Fruit fly (Drosophila melanogaster) whole organism, embryonic: Measurements from ENCODE around the gene dmrt11E.

ENCODE experiments used
- Abd-B ChIP-seq: fragments of 200-800 bp; sonication (Bioruptor generic); optimal IDR thresholded peaks from 2 replicates; lab custom pipeline; 2018; ENCODE audit warnings: missing biosample characterization, mild to moderate bottlenecking, missing genetic modification characterization, moderate library complexity
- Ada2b ChIP-seq: fragments of 200-800 bp; sonication (Bioruptor generic); IDR thresholded peaks from 2 replicates; pipeline ENCODE4 v1.3.6; 2022; ENCODE audit warnings: missing biosample characterization, missing genetic modification characterization
- Atf3 ChIP-seq: fragments of 200-800 bp; sonication (Bioruptor generic); optimal IDR thresholded peaks from 3 replicates; lab custom pipeline; 2016; ENCODE audit warnings: missing biosample characterization, missing genetic modification characterization
- Atf6 ChIP-seq: fragments of 200-800 bp; sonication (Bioruptor generic); IDR thresholded peaks from 2 replicates; pipeline ENCODE4 v1.3.6; 2022; ENCODE audit warnings: missing biosample characterization, missing genetic modification characterization
- CG11093 ChIP-seq: fragments of 200-800 bp; sonication (Bioruptor generic); IDR thresholded peaks from 3 replicates; pipeline ENCODE4 v1.3.6; 2022; ENCODE audit warnings: missing biosample characterization, missing genetic modification characterization
- CG12236 ChIP-seq: fragments of 200-800 bp; sonication (Bioruptor generic); optimal IDR thresholded peaks from 2 replicates; lab custom pipeline; 2016; ENCODE audit warnings: missing biosample characterization, missing genetic modification characterization
- CG13775 ChIP-seq: fragments of 200-800 bp; sonication (Bioruptor generic); optimal IDR thresholded peaks from 3 replicates; lab custom pipeline; 2017; ENCODE audit warnings: missing biosample characterization, mild to moderate bottlenecking, missing genetic modification characterization
- CG14667 ChIP-seq: fragments of 200-800 bp; sonication (Bioruptor generic); IDR thresholded peaks from 2 replicates; pipeline ENCODE4 v1.3.6; 2022; ENCODE audit warnings: missing biosample characterization, missing genetic modification characterization
- CG15073 ChIP-seq: fragments of 200-800 bp; sonication (Bioruptor generic); optimal IDR thresholded peaks from 2 replicates; lab custom pipeline; 2016; ENCODE audit warnings: missing biosample characterization, missing genetic modification characterization
- CG17912 ChIP-seq: fragments of 200-800 bp; sonication (Bioruptor generic); optimal IDR thresholded peaks from 2 replicates; lab custom pipeline; 2018; ENCODE audit warnings: missing biosample characterization, mild to moderate bottlenecking, missing genetic modification characterization
- CG32767 ChIP-seq: fragments of 200-800 bp; sonication (Bioruptor generic); IDR thresholded peaks from 2 replicates; pipeline ENCODE4 v1.3.6; 2022; ENCODE audit warnings: missing biosample characterization, missing genetic modification characterization
- CG4282 ChIP-seq: fragments of 200-800 bp; sonication (Bioruptor generic); optimal IDR thresholded peaks from 2 replicates; lab custom pipeline; 2016; ENCODE audit warnings: missing biosample characterization, missing genetic modification characterization
- CG5953 ChIP-seq: fragments of 200-800 bp; sonication (Bioruptor generic); IDR thresholded peaks from 2 replicates; pipeline ENCODE4 v1.3.6; 2022; ENCODE audit warnings: missing biosample characterization, missing genetic modification characterization
- CG6175 ChIP-seq: fragments of 200-800 bp; sonication (Bioruptor generic); IDR thresholded peaks from 3 replicates; pipeline ENCODE4 v1.3.6; 2022; ENCODE audit warnings: missing biosample characterization, missing genetic modification characterization
- CG6254 ChIP-seq: fragments of 200-800 bp; sonication (Bioruptor generic); optimal IDR thresholded peaks from 3 replicates; lab custom pipeline; 2017; ENCODE audit warnings: mild to moderate bottlenecking, missing biosample characterization, missing genetic modification reagents, missing genetic modification characterization
- CG6765 ChIP-seq: fragments of 200-800 bp; sonication (Bioruptor generic); optimal IDR thresholded peaks from 3 replicates; lab custom pipeline; 2017; ENCODE audit warnings: missing biosample characterization, mild to moderate bottlenecking, missing genetic modification characterization
- CG6854 ChIP-seq: fragments of 200-800 bp; sonication (Bioruptor generic); optimal IDR thresholded peaks from 3 replicates; lab custom pipeline; 2017; ENCODE audit warnings: missing biosample characterization, mild to moderate bottlenecking, missing genetic modification characterization
- CG8290 ChIP-seq, 3 experiments: fragments of 200-800 bp; sonication (Bioruptor generic); optimal IDR thresholded peaks; 2 replicates each; lab custom pipeline; 2016 to 2019; ENCODE audit warnings: missing biosample characterization in 3 of 3, missing genetic modification characterization in 3 of 3, mild to moderate bottlenecking in 2 of 3, moderate library complexity in 1 of 3
- CTCF ChIP-seq: fragments of 200-800 bp; sonication (Bioruptor generic); optimal IDR thresholded peaks from 2 replicates; lab custom pipeline; 2017; ENCODE audit warnings: missing biosample characterization, mild to moderate bottlenecking, missing genetic modification characterization, moderate library complexity
- D19A ChIP-seq: fragments of 200-800 bp; optimal IDR thresholded peaks from 3 replicates; lab custom pipeline; 2019; ENCODE audit warnings: missing biosample characterization, mild to moderate bottlenecking, missing genetic modification characterization, moderate library complexity
- Dbx ChIP-seq: fragments of 200-800 bp; sonication (Bioruptor generic); IDR thresholded peaks from 3 replicates; pipeline ENCODE4 v1.3.6; 2022; ENCODE audit warnings: missing biosample characterization, missing genetic modification characterization
- Deaf1 ChIP-seq: fragments of 200-800 bp; optimal IDR thresholded peaks from 3 replicates; lab custom pipeline; 2019; ENCODE audit warnings: missing biosample characterization, mild to moderate bottlenecking, missing genetic modification characterization, moderate library complexity
- Elba2 ChIP-seq: fragments of 200-800 bp; sonication (Bioruptor generic); optimal IDR thresholded peaks from 3 replicates; lab custom pipeline; 2016; ENCODE audit warnings: missing biosample characterization, missing genetic modification characterization
- Gsc ChIP-seq: fragments of 200-800 bp; sonication (Bioruptor generic); IDR thresholded peaks from 2 replicates; pipeline ENCODE4 v1.3.6; 2022; ENCODE audit warnings: missing biosample characterization, missing genetic modification characterization
- HLH54F ChIP-seq: fragments of 200-800 bp; sonication (Bioruptor generic); optimal IDR thresholded peaks from 3 replicates; lab custom pipeline; 2016; ENCODE audit warnings: missing biosample characterization, missing genetic modification characterization
- Meics ChIP-seq: fragments of 200-800 bp; sonication (Bioruptor generic); optimal IDR thresholded peaks from 2 replicates; lab custom pipeline; 2017; ENCODE audit warnings: missing biosample characterization, mild to moderate bottlenecking, missing genetic modification characterization
- Mes4 ChIP-seq: fragments of 200-800 bp; sonication (Bioruptor generic); optimal IDR thresholded peaks from 2 replicates; lab custom pipeline; 2016; ENCODE audit warnings: missing biosample characterization, missing genetic modification characterization
- NC2β ChIP-seq: fragments of 200-800 bp; sonication (Bioruptor generic); optimal IDR thresholded peaks from 2 replicates; lab custom pipeline; 2016; ENCODE audit warnings: missing biosample characterization, missing genetic modification characterization
- NK7.1 ChIP-seq: fragments of 200-800 bp; sonication (Bioruptor generic); optimal IDR thresholded peaks from 3 replicates; lab custom pipeline; 2016; ENCODE audit warnings: missing biosample characterization, missing genetic modification characterization
- TFAM ChIP-seq: fragments of 200-800 bp; sonication (Bioruptor generic); optimal IDR thresholded peaks from 2 replicates; lab custom pipeline; 2017; ENCODE audit warnings: missing biosample characterization, missing genetic modification characterization, inconsistent platforms
- Taf1 ChIP-seq: fragments of 200-800 bp; sonication (Bioruptor generic); IDR thresholded peaks from 2 replicates; pipeline ENCODE4 v1.3.6; 2022; ENCODE audit warnings: missing biosample characterization, missing genetic modification characterization
- Trl ChIP-seq, 3 experiments: fragments of >200 bp in 2 of 3; fragments of 200-800 bp in 1 of 3; sonication (Bioruptor generic) in 1 of 3; optimal IDR thresholded peaks; 2 replicates in 1 of 3; 3 replicates in 2 of 3; lab custom pipeline; 2016 to 2017; ENCODE audit warnings: missing biosample characterization in 1 of 3, missing genetic modification characterization in 1 of 3
- amos ChIP-seq: fragments of 200-800 bp; sonication (Bioruptor generic); IDR thresholded peaks from 2 replicates; pipeline ENCODE4 v1.3.6; 2022; ENCODE audit warnings: missing biosample characterization, missing genetic modification characterization; ENCODE audit not compliant: partially characterized antibody
- chm ChIP-seq: fragments of 200-800 bp; sonication (Bioruptor generic); IDR thresholded peaks from 2 replicates; pipeline ENCODE4 v1.3.6; 2022; ENCODE audit warnings: missing biosample characterization, missing genetic modification characterization
- chn ChIP-seq: fragments of 200-800 bp; sonication (Bioruptor generic); optimal IDR thresholded peaks from 2 replicates; lab custom pipeline; 2016; ENCODE audit warnings: missing biosample characterization, missing genetic modification characterization
- ci ChIP-seq: fragments of 200-800 bp; sonication (Bioruptor generic); IDR thresholded peaks from 3 replicates; pipeline ENCODE4 v1.3.6; 2022; ENCODE audit warnings: missing biosample characterization, missing genetic modification characterization
- danr ChIP-seq: fragments of 200-800 bp; sonication (Bioruptor generic); IDR thresholded peaks from 2 replicates; pipeline ENCODE4 v1.3.6; 2022; ENCODE audit warnings: missing biosample characterization, missing genetic modification characterization
- fd3F ChIP-seq: fragments of 200-800 bp; sonication (Bioruptor generic); optimal IDR thresholded peaks from 2 replicates; lab custom pipeline; 2018; ENCODE audit warnings: missing biosample characterization, mild to moderate bottlenecking, missing genetic modification characterization, moderate library complexity
- fd96Cb ChIP-seq: fragments of 200-800 bp; sonication (Bioruptor generic); optimal IDR thresholded peaks from 2 replicates; lab custom pipeline; 2018; ENCODE audit warnings: missing biosample characterization, mild to moderate bottlenecking, missing genetic modification characterization, moderate library complexity
- ftz-f1 ChIP-seq: fragments of 200-800 bp; sonication (Bioruptor generic); optimal IDR thresholded peaks from 2 replicates; lab custom pipeline; 2016; ENCODE audit warnings: missing biosample characterization, missing genetic modification characterization
- gsb ChIP-seq: fragments of 200-800 bp; sonication (Bioruptor generic); IDR thresholded peaks from 2 replicates; pipeline ENCODE4 v1.3.6; 2022; ENCODE audit warnings: missing biosample characterization, missing genetic modification characterization
- mirr ChIP-seq: fragments of 200-800 bp; sonication (Bioruptor generic); optimal IDR thresholded peaks from 3 replicates; lab custom pipeline; 2018; ENCODE audit warnings: missing biosample characterization, mild to moderate bottlenecking, missing genetic modification characterization
- nom ChIP-seq: fragments of 200-800 bp; sonication (Bioruptor generic); optimal IDR thresholded peaks from 2 replicates; lab custom pipeline; 2017; ENCODE audit warnings: missing biosample characterization, missing genetic modification characterization, mild to moderate bottlenecking, moderate library complexity, missing genetic modification reagents
- sens-2 ChIP-seq: fragments of 200-800 bp; sonication (Bioruptor generic); IDR thresholded peaks from 2 replicates; pipeline ENCODE4 v1.3.6; 2022; ENCODE audit warnings: missing biosample characterization, missing genetic modification characterization
- seq ChIP-seq: fragments of 200-800 bp; sonication (Bioruptor generic); IDR thresholded peaks from 2 replicates; pipeline ENCODE4 v1.3.6; 2022; ENCODE audit warnings: missing biosample characterization, missing genetic modification characterization
- stwl ChIP-seq: fragments of 200-800 bp; sonication (Bioruptor generic); optimal IDR thresholded peaks from 3 replicates; lab custom pipeline; 2018; ENCODE audit warnings: missing biosample characterization, mild to moderate bottlenecking, missing genetic modification characterization, moderate library complexity
- twi ChIP-seq: fragments of 200-800 bp; optimal IDR thresholded peaks from 2 replicates; lab custom pipeline; 2019; ENCODE audit warnings: missing biosample characterization, mild to moderate bottlenecking, missing genetic modification characterization, moderate library complexity
- tx ChIP-seq: fragments of 200-800 bp; sonication (Bioruptor generic); optimal IDR thresholded peaks from 2 replicates; lab custom pipeline; 2016; ENCODE audit warnings: missing biosample characterization, missing genetic modification characterization
- unpg ChIP-seq: fragments of 200-800 bp; sonication (Bioruptor generic); optimal IDR thresholded peaks from 3 replicates; lab custom pipeline; 2018; ENCODE audit warnings: missing biosample characterization, mild to moderate bottlenecking, missing genetic modification characterization, moderate library complexity
- vnd ChIP-seq: fragments of 200-800 bp; sonication (Bioruptor generic); IDR thresholded peaks from 3 replicates; pipeline ENCODE4 v1.3.6; 2022; ENCODE audit warnings: missing biosample characterization, missing genetic modification characterization; ENCODE audit not compliant: partially characterized antibody
- vvl ChIP-seq: fragments of 200-800 bp; sonication (Bioruptor generic); IDR thresholded peaks from 2 replicates; pipeline ENCODE4 v1.3.6; 2022; ENCODE audit warnings: missing biosample characterization, missing genetic modification characterization
- zfh1 ChIP-seq: fragments of 200-800 bp; sonication (Bioruptor generic); IDR thresholded peaks from 3 replicates; pipeline ENCODE4 v1.3.6; 2022; ENCODE audit warnings: missing biosample characterization, missing genetic modification characterization

dmrt11E gene

DNA sequence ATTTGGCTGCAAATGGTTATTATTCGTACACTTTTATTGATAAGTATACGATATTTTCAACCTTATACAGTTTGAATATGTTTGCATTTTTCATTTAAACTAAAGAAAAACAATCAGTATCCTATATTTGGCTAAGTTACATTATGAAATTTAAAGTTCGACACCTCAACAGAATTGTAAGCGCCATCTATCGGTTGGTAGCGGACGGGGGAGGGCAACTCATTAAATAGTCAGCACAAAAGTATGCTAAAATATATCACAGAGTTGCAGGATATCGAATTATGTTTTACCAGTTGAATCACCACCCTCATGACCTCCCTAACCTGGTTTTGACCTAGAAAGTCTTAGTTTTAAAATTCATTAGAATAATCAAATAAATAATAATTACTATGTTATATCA, 33.3 kb downstream of the dmrt11E start (continued):
- TF ChIP-seq Ada2b (GFP tag; lab: Robert Waterston, UW) (no peak), NC2β (GFP tag; lab: Kevin White, UChicago) (no peak), nom (GFP tag; lab: Kevin White, UChicago) (no peak), CG17912 (GFP tag; lab: Kevin White, UChicago) (no peak), stwl (tag; lab: Kevin White, UChicago) (no peak), CG6854 (GFP tag; lab: Kevin White, UChicago) (no peak), CG6254 (no peak), unpg (GFP tag; lab: Kevin White, UChicago) (no peak), Taf1 (GFP tag; lab: Robert Waterston, UW) (no peak), Atf3 (GFP tag; lab: Kevin White, UChicago) (no peak), gsb (GFP tag; lab: Robert Waterston, UW) (no peak), sens-2 (GFP tag; lab: Robert Waterston, UW) (no peak), fd3F (GFP tag; lab: Kevin White, UChicago) (no peak), CG13775 (GFP tag; lab: Kevin White, UChicago) (no peak), tx (no peak), NK7.1 (GFP tag; lab: Kevin White, UChicago) (peak; percentile 18), vnd (GFP tag; lab: Robert Waterston, UW) (no peak), Atf6 (GFP tag; lab: Robert Waterston, UW) (no peak), HLH54F (no peak), Deaf1 (tag; lab: Kevin White, UChicago) (no peak), CG12236 (no peak), CG11093 (no peak), Mes4 (GFP tag; lab: Kevin White, UChicago) (no peak), TFAM (GFP tag; lab: Kevin White, UChicago) (no peak), Abd-B (GFP tag; lab: Kevin White, UChicago) (no peak), Dbx (GFP tag; lab: Robert Waterston, UW) (no peak), CTCF (GFP tag; lab: Kevin White, UChicago) (peak; percentile 91), CG15073 (GFP tag; lab: Kevin White, UChicago) (no peak), Gsc (GFP tag; lab: Robert Waterston, UW) (no peak), mirr (GFP tag; lab: Kevin White, UChicago) (no peak), zfh1 (0 out of 3 replicates have a peak, but pooled peaks have one; percentile 24), twi (tag; lab: Kevin White, UChicago) (no peak), ftz-f1 (GFP tag; lab: Kevin White, UChicago) (no peak), Meics (peak; percentile 13), fd96Cb (tag; lab: Kevin White, UChicago) (no peak), chm (GFP tag; lab: Robert Waterston, UW) (0 out of 2 replicates have a peak, but pooled peaks have one; percentile 11), CG14667 (GFP tag; lab: Robert Waterston, UW) (no peak), CG5953 (GFP tag; lab: Robert Waterston, UW) (no peak), CG6175 (GFP tag; lab: Robert Waterston, UW) (no peak), seq (GFP tag; lab: Robert Waterston, UW) (no peak), CG8290 (GFP tag; optimal IDR thresholded peaks at IDR 0.05; lab: Kevin White, UChicago) (no peak), CG8290 (tag; optimal IDR thresholded peaks at IDR 0.05; lab: Kevin White, UChicago) (no peak), CG4282 (GFP tag; lab: Kevin White, UChicago) (no peak), danr (GFP tag; lab: Robert Waterston, UW) (no peak), CG6765 (no peak), amos (no peak), Trl (optimal IDR thresholded peaks at IDR 0.05; lab: Kevin White, UChicago) (no peak), Trl (GFP tag; optimal IDR thresholded peaks at IDR 0.05; lab: Kevin White, UChicago) (no peak), Elba2 (GFP tag; lab: Kevin White, UChicago) (no peak), chn (GFP tag; lab: Kevin White, UChicago) (no peak), ci (GFP tag; lab: Robert Waterston, UW) (peak; percentile 42; the same call in 1 of the 3 replicates), vvl (GFP tag; lab: Robert Waterston, UW) (peak; percentile 27; the same call in 1 of the 2 replicates), D19A (tag; lab: Kevin White, UChicago) (no peak), CG32767 (GFP tag; lab: Robert Waterston, UW) (no peak)
